Worm (Caenorhabditis elegans) whole organism, mixed stage, embryonic: ENCODE measurements around the gene unc-69.

Experiments
- M03D4.4 ChIP-seq: sonication (generic microtip); optimal IDR thresholded peaks from 2 replicates; lab custom pipeline; 2017; ENCODE audit warnings: mild to moderate bottlenecking, missing genetic modification characterization, missing compliant biosample characterization
- bed-3 ChIP-seq: fragments of 200-800 bp; sonication (Bioruptor generic); optimal IDR thresholded peaks from 3 replicates; lab custom pipeline; 2018; ENCODE audit warnings: mild to moderate bottlenecking, missing genetic modification characterization, moderate library complexity, missing compliant biosample characterization
- blmp-1 ChIP-seq: fragments of 150-350 bp; optimal IDR thresholded peaks from 2 replicates; lab custom pipeline; 2014; ENCODE audit warnings: missing biosample characterization, missing genetic modification characterization
- ceh-39 ChIP-seq: fragments of 150-350 bp; optimal IDR thresholded peaks from 2 replicates; lab custom pipeline; 2014; ENCODE audit warnings: missing biosample characterization, missing genetic modification characterization
- ceh-43 ChIP-seq: fragments of 200-800 bp; sonication (Bioruptor generic); optimal IDR thresholded peaks from 2 replicates; lab custom pipeline; 2018; ENCODE audit warnings: mild to moderate bottlenecking, missing genetic modification characterization, moderate library complexity, missing compliant biosample characterization
- ceh-83 ChIP-seq: fragments of 200-800 bp; sonication (Bioruptor generic); optimal IDR thresholded peaks from 2 replicates; lab custom pipeline; 2018; ENCODE audit warnings: mild to moderate bottlenecking, missing genetic modification characterization, missing compliant biosample characterization
- ces-1 ChIP-seq: fragments of 150-350 bp; optimal IDR thresholded peaks from 2 replicates; lab custom pipeline; 2014; ENCODE audit warnings: missing biosample characterization, missing genetic modification reagents, missing genetic modification characterization
- drap-1 ChIP-seq: fragments of 200-800 bp; sonication (Bioruptor generic); optimal IDR thresholded peaks from 3 replicates; lab custom pipeline; 2018; ENCODE audit warnings: mild to moderate bottlenecking, missing genetic modification characterization, missing compliant biosample characterization
- elt-1 ChIP-seq: sonication (generic microtip); optimal IDR thresholded peaks from 2 replicates; lab custom pipeline; 2017; ENCODE audit warnings: missing genetic modification characterization, mild to moderate bottlenecking, missing compliant biosample characterization, antibody characterized with exemption, moderate library complexity, borderline replicate concordance; ENCODE audit not compliant: insufficient read depth
- elt-3 ChIP-seq: fragments of 150-350 bp; optimal IDR thresholded peaks from 2 replicates; lab custom pipeline; 2014; ENCODE audit warnings: missing biosample characterization, missing genetic modification characterization
- flh-1 ChIP-seq: fragments of 200-800 bp; sonication (Bioruptor generic); optimal IDR thresholded peaks from 2 replicates; lab custom pipeline; 2018; ENCODE audit warnings: mild to moderate bottlenecking, missing genetic modification characterization, moderate library complexity, missing compliant biosample characterization
- ham-2 ChIP-seq: fragments of 200-800 bp; sonication (Bioruptor generic); optimal IDR thresholded peaks from 2 replicates; lab custom pipeline; 2018; ENCODE audit warnings: mild to moderate bottlenecking, missing genetic modification characterization, missing compliant biosample characterization
- hlh-1 ChIP-seq: fragments of 150-350 bp; optimal IDR thresholded peaks from 2 replicates; lab custom pipeline; 2014; ENCODE audit warnings: missing biosample characterization, missing genetic modification reagents, missing genetic modification characterization
- lin-13 ChIP-seq: fragments of 150-350 bp; optimal IDR thresholded peaks from 2 replicates; lab custom pipeline; 2014; ENCODE audit warnings: missing biosample characterization, missing genetic modification characterization
- lin-32 ChIP-seq: fragments of 200-800 bp; sonication (Bioruptor generic); optimal IDR thresholded peaks from 2 replicates; lab custom pipeline; 2018; ENCODE audit warnings: mild to moderate bottlenecking, missing genetic modification characterization, missing compliant biosample characterization
- lsy-2 ChIP-seq: fragments of 150-350 bp; optimal IDR thresholded peaks from 2 replicates; lab custom pipeline; 2014; ENCODE audit warnings: missing biosample characterization, missing genetic modification characterization
- mep-1 ChIP-seq: fragments of 150-350 bp; optimal IDR thresholded peaks from 2 replicates; lab custom pipeline; 2017; ENCODE audit warnings: missing biosample characterization, missing genetic modification reagents, missing genetic modification characterization, inconsistent platforms
- mls-2 ChIP-seq: sonication (generic microtip); optimal IDR thresholded peaks from 2 replicates; lab custom pipeline; 2016; ENCODE audit warnings: mild to moderate bottlenecking, missing genetic modification characterization, moderate library complexity, missing compliant biosample characterization
- nhr-12 ChIP-seq: fragments of 150-350 bp; optimal IDR thresholded peaks from 2 replicates; lab custom pipeline; 2014; ENCODE audit warnings: missing biosample characterization, missing genetic modification characterization
- nhr-2 ChIP-seq: fragments of 150-350 bp; optimal IDR thresholded peaks from 2 replicates; lab custom pipeline; 2014; ENCODE audit warnings: missing biosample characterization, missing genetic modification characterization
- nhr-28 ChIP-seq: fragments of 150-350 bp; optimal IDR thresholded peaks from 2 replicates; lab custom pipeline; 2014; ENCODE audit warnings: missing biosample characterization, missing genetic modification characterization
- nhr-76 ChIP-seq: sonication (generic microtip); optimal IDR thresholded peaks from 2 replicates; lab custom pipeline; 2017; ENCODE audit warnings: missing biosample characterization, missing genetic modification characterization
- pha-4 ChIP-seq: fragments of 150-350 bp; optimal IDR thresholded peaks from 2 replicates; lab custom pipeline; 2018; ENCODE audit warnings: missing biosample characterization, missing genetic modification reagents, missing genetic modification characterization
- sem-2 ChIP-seq: fragments of 200-800 bp; sonication (Bioruptor generic); optimal IDR thresholded peaks from 2 replicates; lab custom pipeline; 2018; ENCODE audit warnings: mild to moderate bottlenecking, missing genetic modification characterization, missing compliant biosample characterization
- snpc-4 ChIP-seq: fragments of 150-350 bp; optimal IDR thresholded peaks from 2 replicates; lab custom pipeline; 2014; ENCODE audit warnings: missing biosample characterization, missing genetic modification characterization
- sptf-1 ChIP-seq: sonication (generic microtip); optimal IDR thresholded peaks from 2 replicates; lab custom pipeline; 2017; ENCODE audit warnings: mild to moderate bottlenecking, missing genetic modification characterization, moderate library complexity, missing compliant biosample characterization
- tbx-8 ChIP-seq: fragments of 200-800 bp; sonication (Bioruptor generic); optimal IDR thresholded peaks from 2 replicates; lab custom pipeline; 2018; ENCODE audit warnings: mild to moderate bottlenecking, missing genetic modification characterization, moderate library complexity, missing compliant biosample characterization
- unc-120 ChIP-seq: sonication (generic microtip); optimal IDR thresholded peaks from 2 replicates; lab custom pipeline; 2017; ENCODE audit warnings: missing genetic modification characterization, missing compliant biosample characterization; ENCODE audit not compliant: poor library complexity, severe bottlenecking
- unc-39 ChIP-seq: fragments of 150-350 bp; optimal IDR thresholded peaks from 2 replicates; lab custom pipeline; 2014; ENCODE audit warnings: missing biosample characterization, missing genetic modification characterization
- unc-62 ChIP-seq: fragments of 150-350 bp; optimal IDR thresholded peaks from 2 replicates; lab custom pipeline; 2014; ENCODE audit warnings: missing biosample characterization, missing genetic modification reagents, missing genetic modification characterization
- ztf-11 ChIP-seq: fragments of 150-350 bp; optimal IDR thresholded peaks from 2 replicates; lab custom pipeline; 2014; ENCODE audit warnings: missing biosample characterization, missing genetic modification characterization

Gene unc-69

DNA sequence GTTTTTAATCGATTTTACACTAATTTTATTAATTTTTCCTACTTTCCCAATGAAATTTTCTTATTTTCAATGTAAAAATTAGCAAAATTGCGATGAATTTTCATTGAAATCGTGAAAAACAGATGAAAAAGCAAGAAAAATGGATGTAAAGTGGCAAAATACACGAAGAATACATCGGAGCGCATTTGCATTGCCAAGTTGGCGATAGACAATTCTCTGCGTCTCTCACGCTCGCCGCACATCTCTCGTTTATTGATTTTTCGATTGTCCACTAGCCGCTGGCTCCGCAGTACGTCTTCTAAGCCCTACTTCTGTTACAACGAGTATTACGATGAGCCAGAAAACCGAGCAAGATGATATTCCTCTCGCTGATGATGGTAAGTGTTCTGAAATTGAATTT is at the start of gene unc-69:
Gene unc-69 (plus strand): TSS at position 185 of the 400 bp plus-strand sequence.
- TF ChIP-seq hlh-1 (tag; lab: Kevin White, UChicago) (peak; percentile 44), bed-3 (GFP tag; lab: Kevin White, UChicago) (no peak), pha-4 (tag; lab: Kevin White, UChicago) (peak; percentile 69), nhr-12 (tag; lab: Kevin White, UChicago) (no peak), mep-1 (tag; lab: Kevin White, UChicago) (peak; percentile 30), nhr-76 (no peak), blmp-1 (tag; lab: Kevin White, UChicago) (no peak), ces-1 (peak; percentile 60), unc-120 (tag; lab: Kevin White, UChicago) (peak; percentile 21), lin-13 (tag; lab: Kevin White, UChicago) (peak; percentile 21), ztf-11 (tag; lab: Kevin White, UChicago) (no peak), lsy-2 (tag; lab: Kevin White, UChicago) (peak; percentile 46), lin-32 (GFP tag; lab: Kevin White, UChicago) (no peak), elt-3 (tag; lab: Kevin White, UChicago) (no peak), snpc-4 (no peak), tbx-8 (no peak)

DNA sequence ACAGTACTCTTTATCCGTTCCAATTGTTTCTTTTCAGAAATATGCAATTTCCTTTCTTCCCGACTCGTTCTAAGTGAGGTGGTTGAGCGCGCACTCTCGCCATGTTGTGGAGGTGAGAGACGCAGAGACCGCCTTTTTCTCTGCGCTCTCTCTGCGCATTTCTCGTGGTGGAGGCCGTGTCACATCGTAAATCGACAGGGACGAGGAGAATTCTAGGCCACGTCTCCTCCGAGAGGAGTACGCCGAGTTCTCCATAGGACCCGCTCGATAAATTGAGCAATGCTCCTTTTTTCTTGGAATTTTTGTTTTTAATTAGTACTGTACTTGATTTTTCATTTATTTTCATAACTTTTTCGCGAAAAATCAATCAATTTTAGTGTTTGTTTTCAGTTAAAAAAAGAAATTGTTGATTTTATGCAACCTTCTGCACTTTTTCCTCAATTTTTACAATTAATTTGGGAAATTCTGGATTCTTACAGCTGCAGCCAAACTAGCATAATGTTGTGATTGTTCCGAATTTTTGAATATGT is 47.9 kb upstream of the unc-69 start, which contains the start of gene cnk-1:
Gene cnk-1 (plus strand): TSS at position 480 of the 530 bp plus-strand sequence.
- peak; percentile 11 for TF ChIP-seq ceh-39 (tag; lab: Kevin White, UChicago)
- no peak for TF ChIP-seq lin-13 (tag; lab: Kevin White, UChicago)
- TF ChIP-seq ztf-11 (tag; lab: Kevin White, UChicago): no peak
- TF ChIP-seq bed-3 (GFP tag; lab: Kevin White, UChicago): no peak
- no peak for TF ChIP-seq hlh-1 (tag; lab: Kevin White, UChicago)
- no peak for TF ChIP-seq unc-120 (tag; lab: Kevin White, UChicago)
- peak; percentile 13 for TF ChIP-seq mls-2 (tag; lab: Kevin White, UChicago)
- TF ChIP-seq ham-2: no peak
- peak; percentile 5 for TF ChIP-seq drap-1 (GFP tag; lab: Kevin White, UChicago)
- no peak for TF ChIP-seq unc-39 (tag; lab: Kevin White, UChicago)
- TF ChIP-seq sem-2: no peak
- TF ChIP-seq M03D4.4 (tag; lab: Kevin White, UChicago): no peak
- TF ChIP-seq tbx-8: no peak
- TF ChIP-seq nhr-76: no peak
- peak; percentile 10 for TF ChIP-seq ces-1
- no peak for TF ChIP-seq ceh-43 (GFP tag; lab: Kevin White, UChicago)
- peak; percentile 17 for TF ChIP-seq pha-4 (tag; lab: Kevin White, UChicago)
- TF ChIP-seq ceh-83 (GFP tag; lab: Kevin White, UChicago): no peak
- TF ChIP-seq lsy-2 (tag; lab: Kevin White, UChicago): peak; percentile 22
- no peak for TF ChIP-seq nhr-28 (tag; lab: Kevin White, UChicago)
- TF ChIP-seq flh-1: no peak
- TF ChIP-seq blmp-1 (tag; lab: Kevin White, UChicago): no peak
- TF ChIP-seq elt-3 (tag; lab: Kevin White, UChicago): no peak
- TF ChIP-seq sptf-1 (tag; lab: Kevin White, UChicago): peak; percentile 41
- no peak for TF ChIP-seq elt-1 (tag; lab: Kevin White, UChicago)
- no peak for TF ChIP-seq nhr-2 (tag; lab: Kevin White, UChicago)
- TF ChIP-seq nhr-12 (tag; lab: Kevin White, UChicago): no peak
- TF ChIP-seq mep-1 (tag; lab: Kevin White, UChicago): peak; percentile 13
- no peak for TF ChIP-seq lin-32 (GFP tag; lab: Kevin White, UChicago)

DNA sequence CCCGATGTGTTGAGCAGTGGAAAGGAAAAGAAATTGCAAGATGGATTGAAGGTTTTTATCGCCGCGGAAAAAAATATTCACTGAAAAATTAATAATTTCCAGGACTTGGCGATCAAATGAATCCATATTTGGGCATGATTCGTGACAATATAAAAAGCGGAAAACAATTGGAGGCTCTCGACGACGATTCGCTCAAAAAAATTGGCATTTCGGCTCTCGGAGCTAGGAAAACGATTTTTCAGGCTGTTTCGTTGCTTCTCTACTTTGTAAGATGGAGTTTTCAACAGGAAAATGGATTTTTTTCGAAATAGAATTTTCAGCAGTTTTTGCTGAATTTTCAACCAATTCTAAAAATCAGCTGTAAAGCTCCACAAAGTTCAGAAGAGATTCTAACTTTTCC is 46.9 kb upstream of the unc-69 start:
- no peak for TF ChIP-seq lin-32 (GFP tag; lab: Kevin White, UChicago)
- no peak for TF ChIP-seq nhr-28 (tag; lab: Kevin White, UChicago)
- no peak for TF ChIP-seq drap-1 (GFP tag; lab: Kevin White, UChicago)
- TF ChIP-seq nhr-76: no peak
- TF ChIP-seq mep-1 (tag; lab: Kevin White, UChicago): no peak
- TF ChIP-seq unc-62: no peak
- no peak for TF ChIP-seq lsy-2 (tag; lab: Kevin White, UChicago)
- TF ChIP-seq tbx-8: no peak

- TF ChIP-seq ces-1: no peak
These were observed 39.9 kb upstream of the unc-69 start, which contains the start of gene pad-2 for ce11 chrIII:10278826-10279225. Gene pad-2, plus strand, starts transcription at chrIII:10279126.
